Fruit fly (Drosophila melanogaster): ENCODE measurements around the gene CG17597.

- TF ChIP-seq Mad (GFP tag; optimal IDR thresholded peaks at IDR 0.05) (no peak), Atf-2 (GFP tag; optimal IDR thresholded peaks at IDR 0.05) (no peak), CG8478 (optimal IDR thresholded peaks at IDR 0.05) (no peak), oc (tag; optimal IDR thresholded peaks at IDR 0.05) (no peak), CG15011 (GFP tag; optimal IDR thresholded peaks at IDR 0.05) (no peak), crol (GFP tag; IDR thresholded peaks at IDR 0.05) (no peak), CG42726 (GFP tag; IDR thresholded peaks at IDR 0.05; ENCODE audit: partially characterized antibody) (no peak), tll (GFP tag; optimal IDR thresholded peaks at IDR 0.05) (no peak), Nf-YB (GFP tag; optimal IDR thresholded peaks at IDR 0.05) (no peak), abd-A (tag; optimal IDR thresholded peaks at IDR 0.05) (no peak), vfl (GFP tag; optimal IDR thresholded peaks at IDR 0.05) (no peak), pzg (GFP tag; optimal IDR thresholded peaks at IDR 0.05) (no peak)
These were observed 12.6 kb upstream of the CG17597 start for dm6 chr2L:18843560-18843959.

All from whole organism, embryonic.